Fruit fly (Drosophila melanogaster) ovary, adult (tissue): Measurements from ENCODE around the gene Nepl14.

Experiments used
- CG17801 ChIP-seq: fragments of 200-800 bp; optimal IDR thresholded peaks from 2 replicates; lab custom pipeline; 2019; ENCODE audit warnings: missing biosample characterization, mild to moderate bottlenecking, missing genetic modification characterization, moderate library complexity; ENCODE audit not compliant: partially characterized antibody

The Nepl14 gene

DNA sequence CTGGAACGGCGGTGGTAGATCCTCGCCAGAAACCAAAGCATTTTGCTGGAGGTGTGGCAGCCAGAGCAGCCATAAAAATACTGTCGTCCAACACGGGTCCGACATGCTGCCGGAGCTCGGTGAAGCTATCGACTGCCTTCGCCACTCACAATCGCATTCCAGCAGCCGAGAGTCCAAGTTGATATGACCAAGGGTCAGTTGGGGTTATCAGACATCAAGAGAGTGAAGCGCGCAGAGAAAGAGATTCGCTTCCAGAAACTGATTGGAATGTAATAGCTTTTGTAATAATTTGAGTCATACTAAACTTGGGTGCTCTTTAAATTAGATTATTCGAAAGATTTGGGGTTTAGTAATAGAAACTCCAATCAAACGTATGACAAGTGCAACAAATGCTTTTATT, at the start of gene Nepl14:
Nepl14 (minus strand) TSS at position 125 of the 400 bp plus-strand sequence.
- TF ChIP-seq CG17801 (GFP tag; lab: Kevin White, UChicago) = no peak

DNA sequence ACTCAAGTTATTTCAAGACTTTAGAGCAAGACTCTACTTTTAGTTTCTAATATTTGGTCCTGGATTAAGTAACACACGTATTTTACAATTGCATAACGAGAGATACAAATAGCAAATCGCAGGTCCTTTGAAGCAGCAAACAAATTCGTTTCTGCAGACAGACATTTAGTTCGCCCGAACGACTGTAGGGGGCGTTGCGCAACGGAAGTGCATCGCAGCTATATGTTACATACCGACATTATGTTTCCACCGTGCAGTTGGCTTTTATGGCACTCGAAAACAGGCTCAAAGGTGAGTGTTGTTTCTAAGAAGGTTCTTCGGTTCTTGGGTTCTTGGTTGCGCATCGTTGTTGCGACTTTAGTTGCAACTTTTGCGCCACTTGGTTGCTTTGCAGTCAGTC, 46.8 kb upstream of the Nepl14 start:
- no peak for TF ChIP-seq CG17801 (GFP tag; lab: Kevin White, UChicago)

DNA sequence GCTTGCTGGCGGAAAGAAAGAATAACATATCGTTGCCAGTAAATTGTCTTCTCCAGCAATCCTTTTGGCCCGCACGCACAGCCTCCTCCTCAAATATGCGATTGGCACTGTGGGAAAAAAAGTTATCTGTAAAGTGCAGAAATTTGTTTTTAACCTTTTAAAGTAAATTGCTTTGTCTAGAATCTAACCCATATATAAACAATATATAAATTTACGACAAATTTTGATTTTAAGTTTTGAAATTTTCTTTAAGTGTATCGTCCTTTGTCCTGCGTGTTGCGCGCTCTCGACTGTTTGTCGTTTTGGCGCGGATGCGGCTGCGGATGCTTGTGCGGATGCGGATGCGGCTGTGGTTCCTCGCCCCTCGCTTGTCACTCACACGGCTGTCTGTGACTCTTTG, 43.6 kb upstream of the Nepl14 start:
- TF ChIP-seq CG17801 (GFP tag; lab: Kevin White, UChicago) = no peak

DNA sequence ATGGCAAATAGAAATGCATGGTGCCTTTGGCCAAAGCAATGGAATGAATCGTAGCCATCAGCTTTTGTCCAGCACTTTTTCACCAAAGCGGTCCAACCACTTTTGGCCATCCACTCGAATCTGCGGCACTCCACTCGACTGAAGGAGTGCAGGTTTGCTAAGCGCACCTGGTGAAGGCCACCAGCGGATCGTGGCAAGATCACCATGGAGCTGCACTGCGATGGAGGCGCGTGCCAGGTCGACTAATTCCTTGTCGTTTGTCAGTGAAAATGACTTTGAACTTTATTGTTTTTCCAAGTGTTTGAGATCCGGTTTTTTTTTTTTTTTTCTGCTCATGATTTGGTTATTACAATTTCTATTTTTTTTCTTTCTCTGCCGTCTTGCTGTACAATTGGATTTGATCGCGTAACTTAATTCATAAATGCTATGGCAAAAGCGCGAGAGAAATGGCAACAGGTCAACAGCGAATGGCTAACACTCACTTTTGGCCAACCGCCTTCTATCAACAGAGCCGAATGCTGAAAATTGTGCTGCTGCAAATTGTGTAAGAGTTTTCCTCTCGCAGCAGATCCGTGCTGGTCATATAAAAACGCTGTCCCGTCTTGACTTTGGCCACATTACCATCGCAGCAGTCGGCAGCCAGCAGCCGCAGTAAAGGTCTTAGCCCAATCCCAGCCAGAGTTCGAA, 40.3 kb upstream of the Nepl14 start, which contains the start of gene CG7031:
CG7031 (plus strand) TSS at position 637 of the 687 bp plus-strand sequence.
- TF ChIP-seq CG17801 (GFP tag; lab: Kevin White, UChicago) = no peak

DNA sequence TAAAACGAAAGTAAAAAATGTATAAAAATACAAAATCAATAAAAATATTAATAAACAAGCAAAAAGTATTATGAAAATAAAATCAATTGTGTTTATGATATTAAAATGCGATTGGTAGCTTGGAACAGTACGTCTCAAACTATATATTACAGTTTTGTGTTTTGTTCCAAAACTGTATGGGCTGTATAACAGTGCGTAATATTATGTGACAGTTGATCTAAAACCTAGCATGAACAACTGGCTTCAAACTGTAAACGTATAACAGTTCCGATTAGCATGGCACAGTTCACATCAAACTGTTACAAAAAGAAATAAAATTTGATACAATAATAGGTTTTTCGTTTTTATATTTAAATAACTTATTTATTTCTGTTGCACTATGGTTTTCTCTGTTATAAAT, 30.4 kb upstream of the Nepl14 start:
- TF ChIP-seq CG17801 (GFP tag; lab: Kevin White, UChicago) = no peak

DNA sequence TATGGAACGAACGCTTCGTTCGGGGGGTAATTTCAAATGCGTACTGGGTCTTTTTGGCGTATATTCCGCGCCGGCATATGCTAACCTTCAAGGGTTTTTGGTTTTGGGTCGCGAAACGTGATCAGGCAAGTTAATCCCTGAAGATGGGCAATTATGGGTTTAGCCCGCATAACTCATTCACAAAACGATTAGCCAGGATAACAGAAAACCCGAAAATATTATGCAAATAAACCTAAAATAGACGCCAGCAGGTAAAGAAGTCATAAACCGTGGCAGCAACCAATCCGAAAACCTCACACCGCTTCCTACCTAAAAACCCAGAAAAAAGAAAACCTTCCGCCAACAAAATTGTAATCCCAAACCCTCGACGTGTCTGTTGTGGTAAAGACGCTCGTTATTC, 25.6 kb upstream of the Nepl14 start:
- TF ChIP-seq CG17801 (GFP tag; lab: Kevin White, UChicago) = no peak

DNA sequence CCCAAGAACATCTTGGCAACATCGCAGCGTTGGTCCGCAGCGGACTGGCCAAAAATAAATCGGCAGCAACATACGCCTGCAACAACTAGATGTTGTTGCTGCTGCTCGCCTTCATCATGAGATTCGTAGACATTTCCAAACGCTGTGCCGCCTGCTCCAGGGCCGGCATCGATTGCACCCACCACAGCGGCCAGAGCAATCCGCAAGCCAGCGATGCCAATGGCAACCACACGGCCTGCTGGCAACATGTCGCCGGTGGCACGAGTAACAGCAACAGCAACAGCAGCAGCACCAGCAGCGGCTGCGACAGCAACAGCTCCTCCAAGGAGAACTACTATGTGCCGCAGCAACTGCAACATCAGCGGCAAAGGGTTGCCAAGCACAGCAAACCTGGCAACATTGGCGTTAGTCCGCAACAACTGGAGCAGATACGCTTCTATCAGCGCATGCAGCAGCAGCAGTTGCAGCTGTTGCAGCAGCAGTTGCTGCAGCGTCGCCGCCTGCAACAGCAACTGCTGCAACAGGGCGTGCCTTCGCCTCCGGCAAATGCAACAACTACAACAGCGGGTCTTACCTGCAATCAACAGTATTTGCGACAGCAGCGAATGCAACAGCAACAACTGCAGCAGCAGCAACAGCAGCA, 21.3 kb upstream of the Nepl14 start:
- TF ChIP-seq CG17801 (GFP tag; lab: Kevin White, UChicago) = no peak

DNA sequence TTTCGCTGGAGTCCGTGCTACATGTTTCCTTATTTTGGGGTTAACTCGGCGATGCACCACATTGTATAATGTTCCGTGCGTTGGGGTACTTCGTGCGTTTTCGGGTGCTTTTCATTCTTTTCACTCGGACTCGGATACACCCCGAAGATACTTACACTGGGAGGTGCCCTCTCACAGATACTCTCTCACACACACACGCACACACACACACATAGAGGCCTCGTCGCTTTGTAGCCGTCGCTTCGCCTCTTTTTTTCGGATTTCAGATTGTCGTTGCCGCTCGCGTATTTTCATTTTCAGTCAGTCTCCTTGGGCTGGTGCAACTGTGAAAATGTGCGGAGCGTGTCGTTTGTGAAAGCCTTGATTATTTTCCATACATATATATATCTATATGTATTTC, 17.9 kb upstream of the Nepl14 start:
- TF ChIP-seq CG17801 (GFP tag; lab: Kevin White, UChicago) = peak; percentile 75

DNA sequence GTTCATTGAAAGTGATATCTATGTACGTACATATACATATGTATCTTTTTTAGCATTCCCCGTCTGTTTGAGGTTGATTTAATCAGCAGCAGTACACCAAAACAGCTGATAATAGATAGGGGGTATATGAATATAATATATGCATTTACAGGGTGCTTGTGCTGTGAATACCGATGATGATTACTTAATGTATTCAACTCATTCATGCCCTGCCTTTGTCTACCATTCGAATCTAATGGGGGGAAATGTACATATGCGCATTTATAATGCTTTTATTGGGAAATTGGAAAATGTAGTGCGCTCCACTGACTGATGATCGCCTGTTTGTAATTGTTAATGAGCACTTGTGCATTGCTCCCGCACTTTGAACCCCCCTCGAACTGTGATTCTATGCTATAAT, 16.6 kb upstream of the Nepl14 start:
- TF ChIP-seq CG17801 (GFP tag; lab: Kevin White, UChicago) = no peak

DNA sequence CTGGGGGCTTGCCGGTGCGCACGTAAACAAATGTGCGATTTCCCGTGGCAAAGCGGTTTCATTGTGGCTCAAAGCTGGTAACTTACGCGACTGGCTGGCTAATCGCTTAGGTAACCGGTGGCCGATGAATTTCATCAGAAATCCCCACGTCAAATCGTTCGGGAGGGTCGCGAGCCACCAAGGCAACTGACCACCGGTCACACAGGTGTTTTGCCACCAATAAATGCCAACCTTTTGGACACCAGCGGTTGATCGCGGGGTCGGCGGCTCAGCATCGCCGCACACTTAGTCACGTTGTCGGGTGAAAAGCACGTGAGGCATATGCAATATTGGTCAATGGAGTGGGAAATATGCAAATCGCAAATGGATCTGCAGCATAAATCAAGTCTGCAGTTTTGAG, 12.9 kb upstream of the Nepl14 start:
- TF ChIP-seq CG17801 (GFP tag; lab: Kevin White, UChicago) = no peak

DNA sequence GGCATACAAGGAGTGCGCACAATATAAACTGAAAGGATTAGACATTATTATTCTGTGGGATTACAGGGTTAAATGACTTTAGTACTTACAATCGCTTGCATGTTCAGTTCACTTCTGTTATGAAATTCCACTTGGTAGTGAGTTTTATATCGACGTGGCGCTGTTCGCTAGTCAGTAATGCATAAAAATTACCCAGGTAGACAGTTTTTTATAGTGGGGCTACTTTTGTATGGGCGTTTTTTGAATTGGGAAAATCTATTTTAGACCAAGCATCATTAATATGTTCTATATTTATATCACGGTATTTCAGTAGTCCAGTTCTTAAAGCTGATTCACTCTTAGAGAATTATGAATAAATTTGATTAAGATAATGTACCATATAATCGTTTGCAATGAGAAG, 8.2 kb upstream of the Nepl14 start, which contains the start of gene CG43095:
CG43095 (minus strand) TSS at position 101 of the 400 bp plus-strand sequence.
- TF ChIP-seq CG17801 (GFP tag; lab: Kevin White, UChicago) = no peak

DNA sequence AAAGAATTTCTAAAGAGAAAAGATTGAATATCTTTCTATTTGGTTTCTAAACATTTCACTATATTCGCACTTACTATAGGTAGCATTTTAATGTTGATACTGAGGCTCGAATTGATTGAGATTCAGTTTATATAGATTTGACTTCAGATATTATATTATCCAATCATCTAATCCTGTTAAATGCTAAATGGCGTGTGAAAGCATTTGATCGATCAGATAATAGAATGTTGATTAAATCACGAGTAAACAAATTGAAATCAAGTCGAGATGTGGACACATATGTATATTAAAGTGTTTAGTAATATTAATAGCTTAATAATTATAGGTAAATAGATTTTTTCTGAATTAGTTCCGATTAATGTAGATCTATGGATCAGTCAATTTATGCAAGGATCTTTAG, 7.4 kb upstream of the Nepl14 start, which contains the start of gene CG43094:
CG43094 (minus strand) TSS at position 101 of the 400 bp plus-strand sequence.
- TF ChIP-seq CG17801 (GFP tag; lab: Kevin White, UChicago) = no peak

DNA sequence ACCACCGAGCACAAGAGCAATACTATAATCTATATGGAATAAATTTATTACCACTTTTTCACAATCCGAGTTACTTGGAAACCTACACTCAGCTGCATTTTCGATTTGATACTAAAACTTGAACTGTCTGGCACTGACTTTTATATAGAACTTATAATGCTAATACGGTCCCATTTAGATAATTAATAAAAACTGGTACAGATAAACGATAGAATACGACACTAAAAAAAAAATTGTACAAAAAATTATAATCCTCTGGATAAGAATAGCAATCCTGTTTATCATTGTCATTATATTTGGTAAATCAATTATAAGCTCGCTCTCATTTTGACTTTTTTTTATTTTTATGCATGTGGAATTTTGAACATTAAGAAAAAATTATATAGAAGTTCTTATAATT, 6.7 kb upstream of the Nepl14 start, which contains the start of gene CG43093:
CG43093 (minus strand) TSS at position 101 of the 400 bp plus-strand sequence.
- TF ChIP-seq CG17801 (GFP tag; lab: Kevin White, UChicago) = no peak

DNA sequence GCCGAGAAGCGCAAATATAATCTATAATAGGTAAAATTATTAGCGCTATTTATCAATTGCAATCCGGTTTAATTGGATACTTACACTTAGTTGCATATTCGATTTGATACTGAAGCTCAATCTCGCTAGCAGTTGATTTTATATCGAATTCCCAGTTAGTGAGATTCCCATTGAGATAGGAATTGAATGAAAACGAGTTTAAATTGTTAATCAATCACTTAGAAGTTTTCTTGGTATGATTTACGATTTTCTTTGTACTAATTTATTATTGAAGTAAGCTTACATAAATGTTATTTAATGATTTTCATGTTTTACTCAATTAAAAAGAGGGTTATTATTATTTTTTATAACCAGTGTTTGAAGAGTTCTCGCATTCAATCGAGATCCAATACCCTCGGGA, 6.1 kb upstream of the Nepl14 start, which contains the start of gene CG43092:
CG43092 (minus strand) TSS at position 101 of the 400 bp plus-strand sequence.
- no peak for TF ChIP-seq CG17801 (GFP tag; lab: Kevin White, UChicago)

DNA sequence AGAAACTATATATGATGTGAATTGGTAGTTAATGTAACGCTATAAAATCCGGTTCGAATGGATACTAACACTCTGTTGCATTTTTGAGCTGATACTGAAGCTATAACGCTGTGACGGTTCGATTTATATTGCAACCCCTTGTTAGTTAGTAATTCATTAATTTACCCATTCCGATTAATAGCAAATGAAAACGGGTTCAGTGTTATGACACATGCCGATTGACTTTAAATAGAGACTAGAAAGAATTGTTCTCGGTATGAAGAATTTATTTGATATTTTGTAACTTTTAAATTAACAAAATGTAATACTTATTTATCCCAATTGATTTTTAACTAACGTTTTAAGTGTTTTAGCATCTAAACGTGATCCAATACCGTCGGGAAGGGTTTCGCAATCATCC, 5.1 kb upstream of the Nepl14 start, which contains the start of gene CG43091:
CG43091 (minus strand) TSS at position 101 of the 400 bp plus-strand sequence.
- TF ChIP-seq CG17801 (GFP tag; lab: Kevin White, UChicago) = no peak

DNA sequence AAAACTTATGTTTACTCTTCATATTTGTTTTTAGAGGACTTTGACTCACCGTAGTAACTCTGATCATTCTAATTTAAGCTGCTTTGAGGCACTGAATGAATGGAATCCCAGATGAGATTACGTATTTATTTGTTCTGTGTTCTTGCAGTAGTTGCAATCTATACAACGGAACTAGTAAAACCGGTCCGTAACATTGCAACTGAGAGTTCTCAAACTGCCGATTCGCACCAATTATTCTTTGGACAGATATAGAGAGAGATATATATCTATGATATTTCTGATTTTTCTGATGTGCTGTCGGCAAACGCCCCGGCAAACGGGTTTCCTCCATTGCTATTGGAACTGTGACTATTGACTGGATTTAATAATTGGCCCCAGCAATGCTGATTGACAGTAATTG, 4.1 kb upstream of the Nepl14 start, which contains the start of gene CG13841:
CG13841 (minus strand) TSS at position 101 of the 400 bp plus-strand sequence.
- TF ChIP-seq CG17801 (GFP tag; lab: Kevin White, UChicago) = no peak
